Fruit fly (Drosophila melanogaster): Measurements from ENCODE around the gene hyx.
A peak's percentile ranks its signal among the peaks of the same experiment; 100 is the strongest.

The hyx gene

dm6 chr3R:9002542-9002941, 36.0 kb upstream of the hyx start (continued):
- TF ChIP-seq da (GFP tag; optimal IDR thresholded peaks at IDR 0.05) (no peak), CG3726 (GFP tag; IDR thresholded peaks at IDR 0.05) (0 out of 3 replicates have a peak, but pooled peaks have one; percentile 6), nerfin-1 (tag; optimal IDR thresholded peaks at IDR 0.05) (no peak)

- peak; percentile 74 for TF ChIP-seq E2f2 (GFP tag; IDR thresholded peaks at IDR 0.05)
- peak; percentile 60 for TF ChIP-seq Med (GFP tag)
- TF ChIP-seq CG1603 (tag; optimal IDR thresholded peaks at IDR 0.05): peak; percentile 55
- TF ChIP-seq lilli (GFP tag; optimal IDR thresholded peaks at IDR 0.05): peak; percentile 30
- peak; percentile 58 for TF ChIP-seq CG15514 (GFP tag; optimal IDR thresholded peaks at IDR 0.05)
- no peak for TF ChIP-seq CG32772 (GFP tag; IDR thresholded peaks at IDR 0.05)
- no peak for TF ChIP-seq CG4424 (GFP tag; optimal IDR thresholded peaks at IDR 0.05)
- peak; percentile 18 for TF ChIP-seq NC2β (GFP tag; optimal IDR thresholded peaks at IDR 0.05)
- TF ChIP-seq HLH4C (GFP tag; IDR thresholded peaks at IDR 0.05; ENCODE audit: partially characterized antibody): peak; percentile 49; the same call in 2 of the 3 replicates
- TF ChIP-seq peb (GFP tag; IDR thresholded peaks at IDR 0.05): no peak
- no peak for TF ChIP-seq dysf (GFP tag; IDR thresholded peaks at IDR 0.05)
- TF ChIP-seq CG42726 (GFP tag; IDR thresholded peaks at IDR 0.05; ENCODE audit: partially characterized antibody): peak; percentile 61
- peak; percentile 77 for TF ChIP-seq trem (tag; optimal IDR thresholded peaks at IDR 0.05)
- peak; percentile 87 for TF ChIP-seq pzg (GFP tag; optimal IDR thresholded peaks at IDR 0.05)
- TF ChIP-seq CG9797 (GFP tag; optimal IDR thresholded peaks at IDR 0.05): peak; percentile 12
- peak; percentile 86 for TF ChIP-seq BEAF-32 (GFP tag; optimal IDR thresholded peaks at IDR 0.05)
- peak; percentile 38 for TF ChIP-seq nmo (GFP tag; optimal IDR thresholded peaks at IDR 0.05)
- TF ChIP-seq Adf1 (GFP tag; IDR thresholded peaks at IDR 0.05): no peak
- TF ChIP-seq bbx (GFP tag; IDR thresholded peaks at IDR 0.05; ENCODE audit: partially characterized antibody): peak; percentile 75
- no peak for TF ChIP-seq ssp (GFP tag; IDR thresholded peaks at IDR 0.05)
- 0 out of 3 replicates have a peak, but pooled peaks have one; percentile 14 for TF ChIP-seq hb (GFP tag; IDR thresholded peaks at IDR 0.05; ENCODE audit: partially characterized antibody)
- no peak for TF ChIP-seq CG5245 (GFP tag; optimal IDR thresholded peaks at IDR 0.05)
- TF ChIP-seq phol (tag; optimal IDR thresholded peaks at IDR 0.05): peak; percentile 94
- TF ChIP-seq CG3163 (GFP tag; optimal IDR thresholded peaks at IDR 0.05): no peak
- peak; percentile 35 for TF ChIP-seq CG17829 (tag; optimal IDR thresholded peaks at IDR 0.05)
- TF ChIP-seq Bgb (GFP tag; IDR thresholded peaks at IDR 0.05; ENCODE audit: partially characterized antibody): peak; percentile 84
- TF ChIP-seq Ssrp (tag; optimal IDR thresholded peaks at IDR 0.05): no peak
- no peak for TF ChIP-seq CG6254 (GFP tag; optimal IDR thresholded peaks at IDR 0.05)
- no peak for TF ChIP-seq hth (optimal IDR thresholded peaks at IDR 0.05)
- peak; percentile 83 for TF ChIP-seq unc-4 (GFP tag; IDR thresholded peaks at IDR 0.05; ENCODE audit: partially characterized antibody)
- TF ChIP-seq Eip74EF (GFP tag; optimal IDR thresholded peaks at IDR 0.05): no peak
- TF ChIP-seq CG2712 (tag; optimal IDR thresholded peaks at IDR 0.05): peak; percentile 46
- TF ChIP-seq ash1 (GFP tag; optimal IDR thresholded peaks at IDR 0.05): no peak
- TF ChIP-seq CG6791 (GFP tag; IDR thresholded peaks at IDR 0.05; ENCODE audit: partially characterized antibody): peak; percentile 72; the same call in 2 of the 3 replicates
- TF ChIP-seq jing (GFP tag; optimal IDR thresholded peaks at IDR 0.05): no peak
- TF ChIP-seq CG7963 (GFP tag; IDR thresholded peaks at IDR 0.05; ENCODE audit: partially characterized antibody): peak; percentile 57; the same call in 1 of the 3 replicates
- TF ChIP-seq fru (optimal IDR thresholded peaks at IDR 0.05): no peak
- TF ChIP-seq CG2120 (GFP tag; optimal IDR thresholded peaks at IDR 0.05): no peak
- peak; percentile 77 for TF ChIP-seq Dll (GFP tag; IDR thresholded peaks at IDR 0.05; ENCODE audit: partially characterized antibody)
- TF ChIP-seq CG2129 (GFP tag; IDR thresholded peaks at IDR 0.05; ENCODE audit: partially characterized antibody): peak; percentile 45; the same call in 1 of the 2 replicates
- peak; percentile 35 for TF ChIP-seq gfzf (GFP tag; optimal IDR thresholded peaks at IDR 0.05)
- TF ChIP-seq seq (GFP tag; IDR thresholded peaks at IDR 0.05): no peak
- no peak for TF ChIP-seq CG8359 (GFP tag; optimal IDR thresholded peaks at IDR 0.05; ENCODE audit: borderline replicate concordance)
- no peak for TF ChIP-seq odd (GFP tag; optimal IDR thresholded peaks at IDR 0.05)
Measured at dm6 chr3R:9003600-9004223, 34.8 kb upstream of the hyx start, which contains the start of the genes CG31100 and CG11980. Gene CG31100, minus strand, starts transcription at chr3R:9003650. Gene CG11980, plus strand, starts transcription at chr3R:9004017.
